Fruit fly (Drosophila melanogaster): ENCODE measurements around the gene Neurochondrin.

Neurochondrin gene

DNA sequence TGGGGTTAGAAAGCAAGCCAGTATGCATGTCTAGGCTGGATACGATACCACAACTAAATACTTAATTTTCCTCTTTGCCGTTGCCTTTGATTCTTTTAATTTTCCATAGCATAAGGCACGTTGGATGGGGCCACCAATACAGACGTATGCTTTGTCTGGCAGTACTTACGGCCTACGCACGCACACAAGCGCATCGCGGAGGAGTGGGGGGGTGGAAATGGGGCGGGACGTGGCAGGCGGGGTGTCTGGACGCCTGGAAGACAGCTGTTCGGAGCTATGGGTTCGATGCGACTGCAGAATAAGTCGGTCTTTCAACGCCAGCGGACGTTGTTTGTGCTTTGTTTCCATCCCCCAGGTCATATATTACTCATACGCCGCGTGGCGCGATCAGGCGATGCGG lies 8.2 kb downstream of the Neurochondrin start:
- TF ChIP-seq Smox (GFP tag; optimal IDR thresholded peaks at IDR 0.05) = no peak
- no peak for TF ChIP-seq CG11762 (GFP tag; optimal IDR thresholded peaks at IDR 0.05; ENCODE audit: insufficient read depth)
- no peak for TF ChIP-seq CG3919 (GFP tag; optimal IDR thresholded peaks at IDR 0.05)
- no peak for TF ChIP-seq ss (GFP tag; optimal IDR thresholded peaks at IDR 0.05)
- no peak for TF ChIP-seq fd59A (GFP tag; optimal IDR thresholded peaks at IDR 0.05)
- no peak for TF ChIP-seq esn (GFP tag; optimal IDR thresholded peaks at IDR 0.05)
- TF ChIP-seq CG11294 (GFP tag; IDR thresholded peaks at IDR 0.05) = no peak
- no peak for TF ChIP-seq Eip78C (GFP tag)
- no peak for TF ChIP-seq Ets21C (GFP tag; optimal IDR thresholded peaks at IDR 0.05)
- TF ChIP-seq Sox14 (GFP tag; optimal IDR thresholded peaks at IDR 0.05) = no peak
- TF ChIP-seq CG1621 (tag; optimal IDR thresholded peaks at IDR 0.05) = no peak
- no peak for TF ChIP-seq fd85E (GFP tag; optimal IDR thresholded peaks at IDR 0.05)
- no peak for TF ChIP-seq CG6163 (GFP tag; IDR thresholded peaks at IDR 0.05)
- no peak for TF ChIP-seq Hr4 (GFP tag; optimal IDR thresholded peaks at IDR 0.05)
- no peak for TF ChIP-seq CG11902 (GFP tag; optimal IDR thresholded peaks at IDR 0.05)
- TF ChIP-seq Eip93F (GFP tag; optimal IDR thresholded peaks at IDR 0.05) = no peak
- TF ChIP-seq CG8319 (GFP tag; optimal IDR thresholded peaks at IDR 0.05) = no peak
- no peak for TF ChIP-seq vri (GFP tag; optimal IDR thresholded peaks at IDR 0.05)
- TF ChIP-seq topi (GFP tag; optimal IDR thresholded peaks at IDR 0.05) = no peak

DNA sequence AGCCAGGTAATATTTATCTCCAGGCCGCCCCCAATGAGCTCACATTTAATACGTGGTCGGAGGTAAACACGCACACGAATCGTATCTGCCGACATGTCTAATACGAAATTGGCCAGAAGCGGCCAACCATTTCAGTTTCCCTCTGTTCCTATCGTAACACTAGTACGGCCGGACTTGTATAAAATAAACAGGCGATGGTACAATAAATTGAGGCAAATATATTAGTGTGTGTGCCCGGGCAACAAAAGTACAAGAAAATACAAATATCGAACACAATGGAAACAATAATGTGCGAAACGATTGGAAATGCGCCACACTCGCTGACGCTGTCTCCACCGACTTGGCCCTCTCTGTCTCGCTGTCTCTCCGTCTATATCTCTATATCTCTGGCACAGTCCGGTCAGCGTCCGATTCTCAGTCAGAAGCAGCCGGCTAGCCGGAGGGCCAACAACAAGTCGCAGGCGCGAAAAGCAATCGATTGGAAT lies 9.7 kb downstream of the Neurochondrin start, which contains the start of gene CG15186:
CG15186 (plus strand) TSS at position 435 of the 485 bp plus-strand sequence.
- no peak for TF ChIP-seq CG3919 (GFP tag; optimal IDR thresholded peaks at IDR 0.05)
- no peak for TF ChIP-seq dsx (GFP tag; optimal IDR thresholded peaks at IDR 0.05; ENCODE audit: poor library complexity, severe bottlenecking)
- TF ChIP-seq svp (GFP tag) = no peak
- no peak for TF ChIP-seq Gug (GFP tag; IDR thresholded peaks at IDR 0.05)
- no peak for TF ChIP-seq OdsH (GFP tag; optimal IDR thresholded peaks at IDR 0.05)
- TF ChIP-seq CG6854 (GFP tag; optimal IDR thresholded peaks at IDR 0.05) = no peak
- TF ChIP-seq vri (GFP tag; optimal IDR thresholded peaks at IDR 0.05) = no peak
- no peak for TF ChIP-seq CG11762 (GFP tag; optimal IDR thresholded peaks at IDR 0.05; ENCODE audit: insufficient read depth)
- TF ChIP-seq fkh (GFP tag; optimal IDR thresholded peaks at IDR 0.05) = no peak
- no peak for TF ChIP-seq CG8119 (GFP tag; IDR thresholded peaks at IDR 0.05)
- no peak for TF ChIP-seq CG11902 (GFP tag; optimal IDR thresholded peaks at IDR 0.05)
- TF ChIP-seq CG4318 (GFP tag; optimal IDR thresholded peaks at IDR 0.05) = no peak
- no peak for TF ChIP-seq dac (GFP tag; optimal IDR thresholded peaks at IDR 0.05)
- no peak for TF ChIP-seq eg (GFP tag; IDR thresholded peaks at IDR 0.05)
- no peak for TF ChIP-seq salr (GFP tag; optimal IDR thresholded peaks at IDR 0.05)
- no peak for TF ChIP-seq CG7368 (GFP tag; optimal IDR thresholded peaks at IDR 0.05)
- TF ChIP-seq CG32006 (GFP tag; optimal IDR thresholded peaks at IDR 0.05) = no peak
- TF ChIP-seq CG3032 (tag; optimal IDR thresholded peaks at IDR 0.05) = no peak

DNA sequence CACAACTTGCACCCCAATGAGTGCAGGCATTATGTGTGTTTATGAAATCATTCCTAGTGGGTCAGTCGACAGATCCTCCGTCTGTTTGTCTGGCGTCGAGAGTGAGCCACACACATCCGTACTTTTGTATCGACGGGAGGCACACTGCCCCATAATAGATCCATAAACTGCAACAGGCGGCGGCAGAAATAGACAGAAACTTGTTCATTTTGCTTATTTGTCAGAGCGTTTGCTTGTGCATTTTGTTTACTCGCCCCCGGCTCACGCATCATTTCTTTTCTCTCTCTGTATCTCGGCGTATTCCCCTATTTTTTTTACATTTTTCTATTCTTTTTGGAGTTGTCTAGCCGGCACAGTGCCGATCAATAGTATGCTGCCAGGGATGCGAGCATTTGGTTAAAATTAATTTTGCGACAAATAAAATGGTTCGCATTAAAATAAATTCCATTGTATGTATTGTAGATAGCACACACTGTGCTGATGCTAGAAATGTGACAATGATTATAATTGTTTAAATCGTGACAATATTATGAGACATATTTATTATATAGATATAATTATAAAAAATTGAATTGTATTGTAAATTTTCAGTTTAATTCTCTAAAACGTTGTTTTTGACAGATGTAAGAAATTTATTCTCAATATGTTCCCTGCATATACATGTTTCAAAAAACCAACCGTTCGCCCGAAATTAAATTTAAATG lies 13.7 kb downstream of the Neurochondrin start:
- no peak for TF ChIP-seq achi (GFP tag; optimal IDR thresholded peaks at IDR 0.05)
- TF ChIP-seq CG6163 (GFP tag; IDR thresholded peaks at IDR 0.05) = 0 out of 3 replicates have a peak, but pooled peaks have one; percentile 37
- TF ChIP-seq CG4318 (GFP tag; optimal IDR thresholded peaks at IDR 0.05) = peak; percentile 24
- TF ChIP-seq CG32006 (GFP tag; optimal IDR thresholded peaks at IDR 0.05) = peak; percentile 26
- peak; percentile 2 for TF ChIP-seq OdsH (GFP tag; optimal IDR thresholded peaks at IDR 0.05)
- no peak for TF ChIP-seq CG8119 (GFP tag; IDR thresholded peaks at IDR 0.05)

DNA sequence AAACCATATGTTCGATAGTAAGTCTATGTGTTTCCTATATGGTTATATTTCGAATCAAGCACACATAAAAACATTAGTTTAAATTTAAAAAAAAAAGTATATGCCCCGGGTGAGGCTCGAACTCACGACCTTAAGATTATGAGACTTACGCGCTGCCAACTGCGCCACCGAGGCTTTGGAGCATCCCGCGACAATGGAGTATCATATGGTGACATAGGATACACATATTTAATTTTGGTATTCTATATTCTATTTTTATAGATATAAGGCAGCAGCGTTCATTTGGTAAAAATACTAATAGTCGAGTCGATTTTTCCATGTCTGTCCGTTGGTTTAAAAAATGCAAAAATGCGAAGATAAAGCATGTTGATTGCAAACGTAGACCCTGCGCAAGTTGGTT lies 27.7 kb downstream of the Neurochondrin start:
- TF ChIP-seq ss (GFP tag; optimal IDR thresholded peaks at IDR 0.05) (no peak), Blimp-1 (GFP tag; optimal IDR thresholded peaks at IDR 0.05) (no peak), spab (GFP tag; optimal IDR thresholded peaks at IDR 0.05) (no peak), dsx (GFP tag; optimal IDR thresholded peaks at IDR 0.05; ENCODE audit: poor library complexity, severe bottlenecking) (no peak), Hr39 (GFP tag; optimal IDR thresholded peaks at IDR 0.05) (no peak), dac (GFP tag; optimal IDR thresholded peaks at IDR 0.05) (no peak), Hr4 (GFP tag; optimal IDR thresholded peaks at IDR 0.05) (no peak), CG3919 (GFP tag; optimal IDR thresholded peaks at IDR 0.05) (no peak), CG6792 (GFP tag; optimal IDR thresholded peaks at IDR 0.05) (no peak), Sox102F (GFP tag; optimal IDR thresholded peaks at IDR 0.05) (no peak), Hr38 (GFP tag; optimal IDR thresholded peaks at IDR 0.05) (no peak), Ets96B (tag; optimal IDR thresholded peaks at IDR 0.05) (no peak), Ets21C (GFP tag; optimal IDR thresholded peaks at IDR 0.05) (no peak), CG11294 (GFP tag; IDR thresholded peaks at IDR 0.05) (no peak), CG10669 (GFP tag; optimal IDR thresholded peaks at IDR 0.05) (no peak), CG8632 (GFP tag; optimal IDR thresholded peaks at IDR 0.05) (no peak), Met (GFP tag; optimal IDR thresholded peaks at IDR 0.05) (no peak), Sox14 (GFP tag; optimal IDR thresholded peaks at IDR 0.05) (no peak)
